Worm (Caenorhabditis elegans) whole organism, L1 larva: ENCODE results near the gene gtl-1.
A peak's percentile ranks its signal among the peaks of the same experiment; 100 is the strongest.

Source experiments
- F16B12.6 ChIP-seq: fragments of 150-350 bp; optimal IDR thresholded peaks from 2 replicates; lab custom pipeline; 2014; ENCODE audit warnings: missing biosample characterization, missing genetic modification characterization
- aha-1 ChIP-seq: fragments of 150-350 bp; optimal IDR thresholded peaks from 2 replicates; lab custom pipeline; 2014; ENCODE audit warnings: missing biosample characterization, missing genetic modification characterization
- alr-1 ChIP-seq: fragments of 200-800 bp; sonication (Bioruptor generic); optimal IDR thresholded peaks from 2 replicates; lab custom pipeline; 2018; ENCODE audit warnings: borderline replicate concordance, mild to moderate bottlenecking, missing genetic modification characterization, missing compliant biosample characterization
- blmp-1 ChIP-seq: fragments of 150-350 bp; optimal IDR thresholded peaks from 2 replicates; lab custom pipeline; 2014; ENCODE audit warnings: missing biosample characterization, missing genetic modification characterization
- ceh-63 ChIP-seq: fragments of 200-800 bp; sonication (Bioruptor generic); optimal IDR thresholded peaks from 2 replicates; lab custom pipeline; 2018; ENCODE audit warnings: mild to moderate bottlenecking, missing genetic modification characterization, missing compliant biosample characterization
- ceh-8 ChIP-seq: fragments of 200-800 bp; sonication (Bioruptor generic); optimal IDR thresholded peaks from 2 replicates; lab custom pipeline; 2018; ENCODE audit warnings: mild to moderate bottlenecking, missing genetic modification characterization, moderate library complexity, missing compliant biosample characterization
- ceh-88 ChIP-seq: fragments of 200-800 bp; sonication (Bioruptor generic); IDR thresholded peaks from 2 replicates; pipeline ENCODE4 v1.3.6; 2022; ENCODE audit warnings: missing genetic modification characterization, missing compliant biosample characterization
- ceh-90 ChIP-seq: sonication (generic microtip); optimal IDR thresholded peaks from 2 replicates; lab custom pipeline; 2016; ENCODE audit warnings: missing genetic modification characterization, missing compliant biosample characterization
- dpl-1 ChIP-seq, 3 experiments: fragments of 150-350 bp in 2 of 3; sonication (generic microtip) in 1 of 3; optimal IDR thresholded peaks; 2 replicates each; lab custom pipeline; 2014 to 2017; ENCODE audit warnings: missing biosample characterization in 3 of 3, missing genetic modification characterization in 3 of 3, missing genetic modification reagents in 3 of 3
- dsc-1 ChIP-seq: sonication (generic microtip); optimal IDR thresholded peaks from 2 replicates; lab custom pipeline; 2016; ENCODE audit warnings: mild to moderate bottlenecking, missing genetic modification characterization, missing compliant biosample characterization
- efl-1 ChIP-seq, 4 experiments: fragments of 150-350 bp; optimal IDR thresholded peaks in 3 of 4; peaks in 1 of 4; 1 replicate in 1 of 4; 2 replicates in 3 of 4; lab custom pipeline; 2014; ENCODE audit warnings: missing biosample characterization in 2 of 4, missing genetic modification characterization in 2 of 4, missing genetic modification reagents in 2 of 4
- egl-27 ChIP-seq, 2 experiments: fragments of 150-350 bp in 1 of 2; sonication (generic microtip); optimal IDR thresholded peaks; 3 replicates each; lab custom pipeline; 2017 to 2018; ENCODE audit warnings: missing biosample characterization in 2 of 2, missing genetic modification characterization in 2 of 2, missing genetic modification reagents in 2 of 2
- elt-2 ChIP-seq: sonication (generic microtip); optimal IDR thresholded peaks from 2 replicates; lab custom pipeline; 2016; ENCODE audit warnings: missing genetic modification characterization, mild to moderate bottlenecking, inconsistent platforms, missing compliant biosample characterization, missing genetic modification reagents
- elt-3 ChIP-seq, 6 experiments: fragments of 150-350 bp in 1 of 6; sonication (generic microtip); optimal IDR thresholded peaks; 2 replicates each; lab custom pipeline; 2017 to 2018; ENCODE audit warnings: missing biosample characterization in 6 of 6, missing genetic modification characterization in 6 of 6, inconsistent platforms in 1 of 6
- fkh-10 ChIP-seq: sonication (generic microtip); optimal IDR thresholded peaks from 2 replicates; lab custom pipeline; 2017; ENCODE audit warnings: missing biosample characterization, missing genetic modification reagents, missing genetic modification characterization
- fkh-4 ChIP-seq: sonication (generic microtip); optimal IDR thresholded peaks from 2 replicates; lab custom pipeline; 2016; ENCODE audit warnings: missing compliant biosample characterization, missing genetic modification characterization, borderline replicate concordance
- fkh-8 ChIP-seq: sonication (generic microtip); optimal IDR thresholded peaks from 2 replicates; lab custom pipeline; 2016; ENCODE audit warnings: mild to moderate bottlenecking, missing genetic modification characterization, missing compliant biosample characterization
- grh-1 ChIP-seq: fragments of 200-800 bp; sonication (Bioruptor generic); IDR thresholded peaks from 2 replicates; pipeline ENCODE4 v1.3.6; 2022; ENCODE audit warnings: missing genetic modification reagents, missing genetic modification characterization, missing compliant biosample characterization
- hlh-17 ChIP-seq: fragments of 200-800 bp; sonication (Bioruptor generic); optimal IDR thresholded peaks from 2 replicates; lab custom pipeline; 2018; ENCODE audit warnings: missing genetic modification characterization, mild to moderate bottlenecking, missing compliant biosample characterization, moderate library complexity, borderline replicate concordance
- hpl-2 ChIP-seq: fragments of 150-350 bp; optimal IDR thresholded peaks from 2 replicates; lab custom pipeline; 2014; ENCODE audit warnings: missing biosample characterization, missing genetic modification reagents, missing genetic modification characterization
- irx-1 ChIP-seq: sonication (generic microtip); optimal IDR thresholded peaks from 2 replicates; lab custom pipeline; 2016; ENCODE audit warnings: missing genetic modification characterization, missing compliant biosample characterization
- isw-1 ChIP-seq: fragments of 200-800 bp; sonication (Bioruptor generic); IDR thresholded peaks from 2 replicates; pipeline ENCODE4 v1.3.6; 2022; ENCODE audit warnings: missing genetic modification characterization, missing compliant biosample characterization
- jun-1 ChIP-seq: fragments of 150-350 bp; optimal IDR thresholded peaks from 2 replicates; lab custom pipeline; 2014; ENCODE audit warnings: missing biosample characterization, missing genetic modification reagents, missing genetic modification characterization
- lin-13 ChIP-seq: fragments of 150-350 bp; optimal IDR thresholded peaks from 2 replicates; lab custom pipeline; 2014; ENCODE audit warnings: missing biosample characterization, missing genetic modification reagents, missing genetic modification characterization
- lin-35 ChIP-seq, 2 experiments: fragments of 150-350 bp; optimal IDR thresholded peaks; 2 replicates each; lab custom pipeline; 2014; ENCODE audit warnings: missing biosample characterization in 2 of 2, missing genetic modification characterization in 2 of 2, missing genetic modification reagents in 2 of 2
- mdl-1 ChIP-seq, 2 experiments: fragments of 150-350 bp; optimal IDR thresholded peaks; 2 replicates each; lab custom pipeline; 2014 to 2017; ENCODE audit warnings: missing biosample characterization in 2 of 2, missing genetic modification characterization in 2 of 2, inconsistent platforms in 1 of 2
- mef-2 ChIP-seq: fragments of 150-350 bp; optimal IDR thresholded peaks from 2 replicates; lab custom pipeline; 2014; ENCODE audit warnings: missing biosample characterization, missing genetic modification characterization
- mep-1 ChIP-seq: fragments of 150-350 bp; optimal IDR thresholded peaks from 2 replicates; lab custom pipeline; 2014; ENCODE audit warnings: missing biosample characterization, missing genetic modification characterization
- nhr-12 ChIP-seq: sonication (generic microtip); optimal IDR thresholded peaks from 2 replicates; lab custom pipeline; 2017; ENCODE audit warnings: missing biosample characterization, missing genetic modification characterization
- nhr-20 ChIP-seq: sonication (generic microtip); optimal IDR thresholded peaks from 2 replicates; lab custom pipeline; 2016; ENCODE audit warnings: mild to moderate bottlenecking, missing genetic modification characterization, missing compliant biosample characterization
- nhr-28 ChIP-seq: fragments of 150-350 bp; optimal IDR thresholded peaks from 2 replicates; lab custom pipeline; 2014; ENCODE audit warnings: missing biosample characterization, missing genetic modification characterization
- nhr-47 ChIP-seq: sonication (generic microtip); optimal IDR thresholded peaks from 2 replicates; lab custom pipeline; 2016; ENCODE audit warnings: mild to moderate bottlenecking, missing genetic modification characterization, moderate library complexity, missing compliant biosample characterization
- nhr-76 ChIP-seq: sonication (generic microtip); optimal IDR thresholded peaks from 2 replicates; lab custom pipeline; 2017; ENCODE audit warnings: missing biosample characterization, missing genetic modification characterization
- nhr-77 ChIP-seq: fragments of 150-350 bp; optimal IDR thresholded peaks from 2 replicates; lab custom pipeline; 2014; ENCODE audit warnings: missing biosample characterization, missing genetic modification characterization
- nhr-85 ChIP-seq: sonication (generic microtip); peaks from one replicate; lab custom pipeline; 2016; ENCODE audit warnings: missing genetic modification characterization, inconsistent platforms, missing compliant biosample characterization
- nhr-90 ChIP-seq: sonication (generic microtip); optimal IDR thresholded peaks from 2 replicates; lab custom pipeline; 2016; ENCODE audit warnings: mild to moderate bottlenecking, missing genetic modification characterization, missing compliant biosample characterization; ENCODE audit not compliant: poor library complexity
- pag-3 ChIP-seq: sonication (generic microtip); optimal IDR thresholded peaks from 2 replicates; lab custom pipeline; 2017; ENCODE audit warnings: missing genetic modification characterization, mild to moderate bottlenecking, missing compliant biosample characterization, antibody characterized with exemption, borderline replicate concordance; ENCODE audit not compliant: insufficient read depth
- pax-3 ChIP-seq: fragments of 200-800 bp; sonication (Bioruptor generic); optimal IDR thresholded peaks from 2 replicates; lab custom pipeline; 2018; ENCODE audit warnings: mild to moderate bottlenecking, missing genetic modification characterization, moderate library complexity, missing compliant biosample characterization
- pqm-1 ChIP-seq: sonication (generic microtip); optimal IDR thresholded peaks from 3 replicates; lab custom pipeline; 2017; ENCODE audit warnings: missing biosample characterization, missing genetic modification characterization
- rnt-1 ChIP-seq: sonication (generic microtip); optimal IDR thresholded peaks from 2 replicates; lab custom pipeline; 2016; ENCODE audit warnings: mild to moderate bottlenecking, missing genetic modification characterization, moderate library complexity, missing compliant biosample characterization
- skn-1 ChIP-seq: fragments of 150-350 bp; optimal IDR thresholded peaks from 2 replicates; lab custom pipeline; 2014; ENCODE audit warnings: missing biosample characterization, missing genetic modification characterization
- snpc-4 ChIP-seq: fragments of 150-350 bp; optimal IDR thresholded peaks from 2 replicates; lab custom pipeline; 2014; ENCODE audit warnings: missing biosample characterization, missing genetic modification characterization
- sptf-1 ChIP-seq: fragments of 150-350 bp; optimal IDR thresholded peaks from 2 replicates; lab custom pipeline; 2014; ENCODE audit warnings: missing biosample characterization, missing genetic modification characterization
- tbx-2 ChIP-seq: sonication (generic microtip); optimal IDR thresholded peaks from 2 replicates; lab custom pipeline; 2016; ENCODE audit warnings: missing genetic modification characterization, missing compliant biosample characterization
- unc-130 ChIP-seq: fragments of 150-350 bp; optimal IDR thresholded peaks from 2 replicates; lab custom pipeline; 2017; ENCODE audit warnings: missing biosample characterization, missing genetic modification characterization, inconsistent platforms
- unc-86 ChIP-seq: sonication (generic microtip); optimal IDR thresholded peaks from 2 replicates; lab custom pipeline; 2016; ENCODE audit warnings: missing genetic modification characterization, missing compliant biosample characterization
- unc-98 ChIP-seq: fragments of 200-800 bp; sonication (Bioruptor generic); IDR thresholded peaks from 2 replicates; pipeline ENCODE4 v1.3.6; 2022; ENCODE audit warnings: missing genetic modification characterization, missing compliant biosample characterization
- xbp-1 ChIP-seq: sonication (generic microtip); optimal IDR thresholded peaks from 2 replicates; lab custom pipeline; 2016; ENCODE audit warnings: missing genetic modification characterization, missing compliant biosample characterization
- zag-1 ChIP-seq: fragments of 150-350 bp; optimal IDR thresholded peaks from 2 replicates; lab custom pipeline; 2014; ENCODE audit warnings: missing biosample characterization, missing genetic modification characterization
- zip-4 ChIP-seq: fragments of 200-800 bp; sonication (Bioruptor generic); optimal IDR thresholded peaks from 2 replicates; lab custom pipeline; 2018; ENCODE audit warnings: mild to moderate bottlenecking, missing genetic modification characterization, moderate library complexity, missing compliant biosample characterization

The gtl-1 gene

ce11 chrIV:11298154-11299086 lies 39.1 kb upstream of the gtl-1 start, which contains the start of the genes B0035.15 and dnj-1:
Gene B0035.15, minus strand, starts transcription at chrIV:11298252.
Gene dnj-1, plus strand, starts transcription at chrIV:11299036.
- TF ChIP-seq lin-35 (GFP tag; optimal IDR thresholded peaks at IDR 0.05; lab: Kevin White, UChicago): peak; percentile 21 to 23
- TF ChIP-seq egl-27 (tag; optimal IDR thresholded peaks at IDR 0.05; lab: Kevin White, UChicago): no peak
- no peak for TF ChIP-seq fkh-8 (tag; lab: Kevin White, UChicago)
- TF ChIP-seq irx-1: no peak
- TF ChIP-seq unc-130 (tag; lab: Kevin White, UChicago): peak; percentile 16
- no peak for TF ChIP-seq F16B12.6
- peak; percentile 89 for TF ChIP-seq blmp-1 (tag; lab: Kevin White, UChicago)
- no peak for TF ChIP-seq nhr-28 (tag; lab: Kevin White, UChicago)
- peak; percentile 60 for TF ChIP-seq dsc-1 (tag; lab: Kevin White, UChicago)
- TF ChIP-seq efl-1 (optimal IDR thresholded peaks at IDR 0.05; lab: Kevin White, UChicago): peak; percentile 17 to 30
- peak; percentile 35 to 47 for TF ChIP-seq efl-1 (GFP tag; optimal IDR thresholded peaks at IDR 0.05 in 1 of 2; lab: Kevin White, UChicago)
- peak in 1 of 3 experiments; percentile 43 for TF ChIP-seq dpl-1 (GFP tag; optimal IDR thresholded peaks at IDR 0.05; lab: Kevin White, UChicago)
- TF ChIP-seq unc-86: no peak
- no peak for TF ChIP-seq lin-13 (GFP tag; lab: Kevin White, UChicago)
- no peak for TF ChIP-seq alr-1 (tag; lab: Kevin White, UChicago)
- no peak for TF ChIP-seq elt-3 (tag; optimal IDR thresholded peaks at IDR 0.05; lab: Kevin White, UChicago)
- no peak for TF ChIP-seq fkh-4 (tag; lab: Kevin White, UChicago)
- TF ChIP-seq mef-2 (tag; lab: Kevin White, UChicago): no peak
- TF ChIP-seq zip-4 (GFP tag; lab: Kevin White, UChicago): no peak
- TF ChIP-seq nhr-90 (tag; lab: Kevin White, UChicago): peak; percentile 17
- TF ChIP-seq grh-1 (GFP tag; lab: Robert Waterston, UW): no peak
- TF ChIP-seq xbp-1: peak; percentile 61
- peak; percentile 37 for TF ChIP-seq mep-1 (tag; lab: Kevin White, UChicago)
- TF ChIP-seq tbx-2 (tag; lab: Kevin White, UChicago): peak; percentile 16
- no peak for TF ChIP-seq nhr-77 (tag; lab: Kevin White, UChicago)
- TF ChIP-seq hpl-2: no peak
- TF ChIP-seq isw-1 (GFP tag; lab: Robert Waterston, UW): no peak
- no peak for TF ChIP-seq pag-3 (tag; lab: Kevin White, UChicago)
- no peak for TF ChIP-seq skn-1
- no peak for TF ChIP-seq nhr-85 (tag; lab: Kevin White, UChicago)
- TF ChIP-seq snpc-4 (tag; lab: Kevin White, UChicago): peak; percentile 23
- no peak for TF ChIP-seq ceh-88 (GFP tag; lab: Robert Waterston, UW)
- peak; percentile 32 for TF ChIP-seq rnt-1
- TF ChIP-seq elt-2: no peak
- TF ChIP-seq aha-1 (tag; lab: Kevin White, UChicago): no peak
- TF ChIP-seq fkh-10 (GFP tag; lab: Kevin White, UChicago): no peak
- no peak for TF ChIP-seq zag-1 (tag; lab: Kevin White, UChicago)
- no peak for TF ChIP-seq nhr-47 (tag; lab: Kevin White, UChicago)
- TF ChIP-seq nhr-20 (tag; lab: Kevin White, UChicago): no peak
- TF ChIP-seq jun-1 (tag; lab: Kevin White, UChicago): no peak
- TF ChIP-seq unc-98 (GFP tag; lab: Robert Waterston, UW): no peak
- TF ChIP-seq ceh-90 (tag; lab: Kevin White, UChicago): no peak
- TF ChIP-seq ceh-8 (GFP tag; lab: Kevin White, UChicago): no peak
- TF ChIP-seq hlh-17 (GFP tag; lab: Kevin White, UChicago): no peak
- TF ChIP-seq nhr-76 (tag; lab: Kevin White, UChicago): no peak
- no peak for TF ChIP-seq ceh-63 (GFP tag; lab: Kevin White, UChicago)
- no peak for TF ChIP-seq sptf-1 (tag; lab: Kevin White, UChicago)
- peak in 1 of 2 experiments; percentile 12 for TF ChIP-seq mdl-1 (tag; optimal IDR thresholded peaks at IDR 0.05; lab: Kevin White, UChicago)
- no peak for TF ChIP-seq pax-3
- TF ChIP-seq pqm-1 (tag; lab: Kevin White, UChicago): no peak
- no peak for TF ChIP-seq nhr-12 (tag; lab: Kevin White, UChicago)
